Fruit fly (Drosophila melanogaster) whole organism, wandering third instar larva: Measurements from ENCODE around the gene CG13601.

Experiments
- Abd-B ChIP-seq: fragments of >200 bp; optimal IDR thresholded peaks from 2 replicates; lab custom pipeline; 2017; ENCODE audit warnings: missing biosample characterization, missing genetic modification characterization
- CG32264 ChIP-seq: fragments of 200-800 bp; sonication (Bioruptor generic); optimal IDR thresholded peaks from 2 replicates; lab custom pipeline; 2016; ENCODE audit warnings: missing biosample characterization, missing genetic modification characterization
- CG9705 ChIP-seq: fragments of 200-800 bp; sonication (Bioruptor generic); optimal IDR thresholded peaks from 2 replicates; lab custom pipeline; 2018; ENCODE audit warnings: missing biosample characterization, mild to moderate bottlenecking, missing genetic modification characterization
- CrebA ChIP-seq: fragments of 200-800 bp; sonication (Bioruptor generic); optimal IDR thresholded peaks from 2 replicates; lab custom pipeline; 2016; ENCODE audit warnings: missing biosample characterization, mild to moderate bottlenecking, missing genetic modification characterization, borderline replicate concordance
- Dfd ChIP-seq: fragments of >200 bp; optimal IDR thresholded peaks from 2 replicates; lab custom pipeline; 2017; ENCODE audit warnings: missing biosample characterization, missing genetic modification characterization
- Dif ChIP-seq: fragments of 200-275, 200-300 bp; sonication (Bioruptor generic); optimal IDR thresholded peaks from 2 replicates; lab custom pipeline; 2018; ENCODE audit warnings: missing biosample characterization, missing genetic modification characterization; ENCODE audit not compliant: partially characterized antibody
- GATAd ChIP-seq: sonication (Bioruptor generic); optimal IDR thresholded peaks from 2 replicates; lab custom pipeline; 2016; ENCODE audit warnings: missing biosample characterization, missing genetic modification characterization
- HLH106 ChIP-seq: fragments of 200-800 bp; optimal IDR thresholded peaks from 3 replicates; lab custom pipeline; 2019; ENCODE audit warnings: missing biosample characterization, mild to moderate bottlenecking, missing genetic modification characterization, moderate library complexity
- Hnf4 ChIP-seq: fragments of 200-800 bp; sonication (Bioruptor generic); optimal IDR thresholded peaks from 2 replicates; lab custom pipeline; 2016; ENCODE audit warnings: missing biosample characterization, mild to moderate bottlenecking, missing genetic modification characterization
- Hr78 ChIP-seq: fragments of >200 bp; optimal IDR thresholded peaks from 2 replicates; lab custom pipeline; 2017; ENCODE audit warnings: missing biosample characterization, missing genetic modification characterization
- Hr83 ChIP-seq: fragments of 200-300 bp; sonication (Bioruptor generic); optimal IDR thresholded peaks from 2 replicates; lab custom pipeline; 2016; ENCODE audit warnings: missing biosample characterization, mild to moderate bottlenecking, missing genetic modification characterization, moderate library complexity; ENCODE audit not compliant: poor library complexity, severe bottlenecking
- Jra ChIP-seq: sonication (Bioruptor generic); optimal IDR thresholded peaks from 2 replicates; lab custom pipeline; 2016; ENCODE audit warnings: missing biosample characterization, missing genetic modification characterization
- Mio ChIP-seq: sonication (Bioruptor generic); optimal IDR thresholded peaks from 2 replicates; lab custom pipeline; 2016; ENCODE audit warnings: missing biosample characterization, missing genetic modification characterization
- Myc ChIP-seq: fragments of >200 bp; optimal IDR thresholded peaks from 2 replicates; lab custom pipeline; 2017
- N ChIP-seq: fragments of >200 bp; optimal IDR thresholded peaks from 2 replicates; lab custom pipeline; 2018; ENCODE audit warnings: missing biosample characterization, missing external identifiers, missing genetic modification characterization
- OdsH ChIP-seq: fragments of 200-800 bp; sonication (Bioruptor generic); optimal IDR thresholded peaks from 2 replicates; lab custom pipeline; 2016; ENCODE audit warnings: missing biosample characterization, mild to moderate bottlenecking, missing genetic modification characterization
- Rel ChIP-seq, 2 experiments: fragments of 200-800 bp; sonication (Bioruptor generic) in 1 of 2; optimal IDR thresholded peaks; 2 replicates in 1 of 2; 3 replicates in 1 of 2; lab custom pipeline; 2016 to 2019; ENCODE audit warnings: mild to moderate bottlenecking in 2 of 2, missing biosample characterization in 2 of 2, missing genetic modification characterization in 2 of 2, moderate library complexity in 1 of 2
- Sp1 ChIP-seq: fragments of 200-800 bp; sonication (Bioruptor generic); optimal IDR thresholded peaks from 3 replicates; lab custom pipeline; 2019; ENCODE audit warnings: missing biosample characterization, mild to moderate bottlenecking, missing genetic modification characterization, moderate library complexity
- br ChIP-seq: fragments of 200-800 bp; sonication (Bioruptor generic); optimal IDR thresholded peaks from 2 replicates; lab custom pipeline; 2016; ENCODE audit warnings: missing biosample characterization, missing genetic modification characterization
- brk ChIP-seq: fragments of 200-800 bp; sonication (Bioruptor generic); optimal IDR thresholded peaks from 2 replicates; lab custom pipeline; 2016; ENCODE audit warnings: missing biosample characterization, mild to moderate bottlenecking, missing genetic modification characterization
- dl ChIP-seq, 2 experiments: fragments of 175-275, 200-275 bp in 1 of 2; fragments of 200-275 bp in 1 of 2; sonication (Bioruptor generic); optimal IDR thresholded peaks; lab custom pipeline; 2018; ENCODE audit warnings: mild to moderate bottlenecking in 2 of 2, missing biosample characterization in 2 of 2, missing genetic modification characterization in 2 of 2, moderate library complexity in 2 of 2; ENCODE audit not compliant: partially characterized antibody in 2 of 2, insufficient read depth in 1 of 2
- dmrt93B ChIP-seq: fragments of 200-800 bp; sonication (Bioruptor generic); optimal IDR thresholded peaks from 2 replicates; lab custom pipeline; 2018; ENCODE audit warnings: missing biosample characterization, mild to moderate bottlenecking, missing genetic modification characterization
- dsf ChIP-seq: sonication (Bioruptor generic); optimal IDR thresholded peaks from 2 replicates; lab custom pipeline; 2016; ENCODE audit warnings: missing biosample characterization, missing genetic modification characterization, borderline replicate concordance
- ey ChIP-seq: fragments of 200-800 bp; sonication (Bioruptor generic); optimal IDR thresholded peaks from 2 replicates; lab custom pipeline; 2016; ENCODE audit warnings: missing biosample characterization, missing genetic modification characterization
- foxo ChIP-seq, 2 experiments: fragments of 200-800 bp; sonication (Bioruptor generic); optimal IDR thresholded peaks; 2 replicates in 1 of 2; 3 replicates in 1 of 2; lab custom pipeline; 2016 to 2017; ENCODE audit warnings: missing biosample characterization in 2 of 2, missing genetic modification characterization in 2 of 2
- h ChIP-seq: fragments of 200-800 bp; sonication (Bioruptor generic); optimal IDR thresholded peaks from 3 replicates; lab custom pipeline; 2016; ENCODE audit warnings: missing biosample characterization, mild to moderate bottlenecking, missing genetic modification characterization
- jim ChIP-seq: fragments of 175-275, 200-325 bp; sonication (Bioruptor generic); optimal IDR thresholded peaks from 2 replicates; lab custom pipeline; 2016; ENCODE audit warnings: missing biosample characterization, mild to moderate bottlenecking, missing genetic modification characterization
- lola ChIP-seq: fragments of >200 bp; optimal IDR thresholded peaks from 2 replicates; lab custom pipeline; 2017; ENCODE audit warnings: missing biosample characterization, missing genetic modification characterization
- pan ChIP-seq: fragments of >200 bp; optimal IDR thresholded peaks from 2 replicates; lab custom pipeline; 2017
- psq ChIP-seq: fragments of 200-800 bp; sonication (Bioruptor generic); optimal IDR thresholded peaks from 3 replicates; lab custom pipeline; 2017; ENCODE audit warnings: missing biosample characterization, mild to moderate bottlenecking, missing genetic modification characterization, moderate library complexity
- rgr ChIP-seq: fragments of 200-800 bp; sonication (Bioruptor generic); optimal IDR thresholded peaks from 3 replicates; lab custom pipeline; 2016; ENCODE audit warnings: missing biosample characterization, mild to moderate bottlenecking, missing genetic modification characterization
- sage ChIP-seq: fragments of 200-800 bp; sonication (Bioruptor generic); optimal IDR thresholded peaks from 2 replicates; lab custom pipeline; 2016; ENCODE audit warnings: missing biosample characterization, mild to moderate bottlenecking, missing genetic modification characterization
- sv ChIP-seq: fragments of 200-800 bp; sonication (Bioruptor generic); optimal IDR thresholded peaks from 3 replicates; lab custom pipeline; 2016; ENCODE audit warnings: missing biosample characterization, missing genetic modification characterization
- tai ChIP-seq: sonication (Bioruptor generic); optimal IDR thresholded peaks from 2 replicates; lab custom pipeline; 2016; ENCODE audit warnings: missing biosample characterization, missing genetic modification characterization
- usp ChIP-seq: fragments of >200 bp; optimal IDR thresholded peaks from 2 replicates; lab custom pipeline; 2017; ENCODE audit warnings: missing biosample characterization, missing genetic modification characterization
- woc ChIP-seq: sonication (Bioruptor generic); optimal IDR thresholded peaks from 2 replicates; lab custom pipeline; 2016; ENCODE audit warnings: missing biosample characterization, mild to moderate bottlenecking, missing genetic modification characterization

CG13601 gene

dm6 chr3R:23931095-23931728, 3.8 kb upstream of the CG13601 start, which contains the start of the genes Rpt2 and CG13599:
TSS of gene Rpt2 (minus strand) at chr3R:23931558.
TSS of gene CG13599 (plus strand) at chr3R:23931639.
- TF ChIP-seq foxo (GFP tag; optimal IDR thresholded peaks at IDR 0.05; lab: Kevin White, UChicago) = peak in 1 of 2 experiments; percentile 24
- TF ChIP-seq Rel (GFP tag; optimal IDR thresholded peaks at IDR 0.05; lab: Kevin White, UChicago) = no peak
- TF ChIP-seq Rel (tag; optimal IDR thresholded peaks at IDR 0.05; lab: Kevin White, UChicago) = peak; percentile 9
- TF ChIP-seq rgr (GFP tag; lab: Kevin White, UChicago) = peak; percentile 6
- TF ChIP-seq jim (GFP tag; lab: Kevin White, UChicago) = no peak
- TF ChIP-seq woc (GFP tag; lab: Kevin White, UChicago) = no peak
- TF ChIP-seq Sp1 (GFP tag; lab: Kevin White, UChicago) = peak; percentile 14
- TF ChIP-seq lola (GFP tag; lab: Kevin White, UChicago) = no peak
- no peak for TF ChIP-seq Dif
- TF ChIP-seq CG32264 (GFP tag; lab: Kevin White, UChicago) = no peak
- peak; percentile 2 for TF ChIP-seq h (GFP tag; lab: Kevin White, UChicago)
- TF ChIP-seq Jra (GFP tag; lab: Kevin White, UChicago) = peak; percentile 33

- TF ChIP-seq rgr (GFP tag; lab: Kevin White, UChicago) = peak; percentile 4
- TF ChIP-seq woc (GFP tag; lab: Kevin White, UChicago) = peak; percentile 73
- TF ChIP-seq psq (GFP tag; lab: Kevin White, UChicago) = no peak
- TF ChIP-seq HLH106 (tag; lab: Kevin White, UChicago) = peak; percentile 0
These were observed 1.6 kb upstream of the CG13601 start, which contains the start of the genes CG43998, CG43999 and CG31142 for dm6 chr3R:23928950-23929602. TSS of gene CG43998 (minus strand) at chr3R:23929000. TSS of gene CG43999 (minus strand) at chr3R:23929000. TSS of gene CG31142 (plus strand) at chr3R:23929243.

dm6 chr3R:23924200-23924599, 3.2 kb downstream of the CG13601 start, which contains the start of gene Ndc1:
TSS of gene Ndc1 (plus strand) at chr3R:23924399.
- TF ChIP-seq lola (GFP tag; lab: Kevin White, UChicago) = no peak
- TF ChIP-seq Hr83 (GFP tag; lab: Kevin White, UChicago) = no peak
- no peak for TF ChIP-seq Dif
- TF ChIP-seq rgr (GFP tag; lab: Kevin White, UChicago) = no peak
- no peak for TF ChIP-seq CrebA
- no peak for TF ChIP-seq dmrt93B (GFP tag; lab: Kevin White, UChicago)
- TF ChIP-seq psq (GFP tag; lab: Kevin White, UChicago) = no peak
- TF ChIP-seq sage (GFP tag; lab: Kevin White, UChicago) = no peak
- no peak for TF ChIP-seq sv (GFP tag; lab: Kevin White, UChicago)
- no peak for TF ChIP-seq Hr78 (GFP tag; lab: Kevin White, UChicago)
- TF ChIP-seq CG9705 (GFP tag; lab: Kevin White, UChicago) = no peak

dm6 chr3R:23922502-23923350, 4.7 kb downstream of the CG13601 start, which contains the start of the genes sba and CG31141:
TSS of gene sba (minus strand) at chr3R:23922973.
TSS of gene CG31141 (plus strand) at chr3R:23923300.
- TF ChIP-seq pan (lab: Kevin White, UChicago) = no peak
- TF ChIP-seq psq (GFP tag; lab: Kevin White, UChicago) = no peak
- no peak for TF ChIP-seq dmrt93B (GFP tag; lab: Kevin White, UChicago)
- peak; percentile 38 for TF ChIP-seq Jra (GFP tag; lab: Kevin White, UChicago)
- TF ChIP-seq brk (GFP tag; lab: Kevin White, UChicago) = no peak
- no peak for TF ChIP-seq Hr78 (GFP tag; lab: Kevin White, UChicago)
- TF ChIP-seq lola (GFP tag; lab: Kevin White, UChicago) = no peak
- TF ChIP-seq HLH106 (tag; lab: Kevin White, UChicago) = no peak
- no peak for TF ChIP-seq br (GFP tag; lab: Kevin White, UChicago)
- no peak for TF ChIP-seq dsf
- TF ChIP-seq OdsH (GFP tag; lab: Kevin White, UChicago) = no peak
- TF ChIP-seq ey (GFP tag; lab: Kevin White, UChicago) = no peak
- peak; percentile 40 for TF ChIP-seq Hnf4 (GFP tag; lab: Kevin White, UChicago)
- no peak for TF ChIP-seq CrebA
- TF ChIP-seq dl (GFP tag; optimal IDR thresholded peaks at IDR 0.05; lab: Kevin White, UChicago; ENCODE audit: insufficient read depth in 1 of 2, partially characterized antibody in 2 of 2) = no peak
- no peak for TF ChIP-seq Rel (GFP tag; optimal IDR thresholded peaks at IDR 0.05; lab: Kevin White, UChicago)
- TF ChIP-seq Rel (tag; optimal IDR thresholded peaks at IDR 0.05; lab: Kevin White, UChicago) = peak; percentile 33
- peak; percentile 18 for TF ChIP-seq h (GFP tag; lab: Kevin White, UChicago)
- TF ChIP-seq Myc = no peak
- no peak for TF ChIP-seq sage (GFP tag; lab: Kevin White, UChicago)
- no peak for TF ChIP-seq N (GFP tag; lab: Kevin White, UChicago)
- TF ChIP-seq foxo (GFP tag; optimal IDR thresholded peaks at IDR 0.05; lab: Kevin White, UChicago) = no peak
- TF ChIP-seq GATAd = no peak
- no peak for TF ChIP-seq tai
- peak; percentile 19 for TF ChIP-seq rgr (GFP tag; lab: Kevin White, UChicago)
- TF ChIP-seq Dfd (GFP tag; lab: Kevin White, UChicago) = no peak
- no peak for TF ChIP-seq Abd-B (GFP tag; lab: Kevin White, UChicago)
- TF ChIP-seq usp (GFP tag; lab: Kevin White, UChicago) = no peak
- no peak for TF ChIP-seq CG32264 (GFP tag; lab: Kevin White, UChicago)
- no peak for TF ChIP-seq Mio (GFP tag; lab: Kevin White, UChicago)
- TF ChIP-seq jim (GFP tag; lab: Kevin White, UChicago) = no peak
- TF ChIP-seq Sp1 (GFP tag; lab: Kevin White, UChicago) = peak; percentile 58
- TF ChIP-seq woc (GFP tag; lab: Kevin White, UChicago) = no peak
